Worm (Caenorhabditis elegans) whole organism, L1 larva: Measurements from ENCODE around the gene ari-2.

Experiments
- alr-1 ChIP-seq: fragments of 200-800 bp; sonication (Bioruptor generic); optimal IDR thresholded peaks from 2 replicates; lab custom pipeline; 2018; ENCODE audit warnings: borderline replicate concordance, mild to moderate bottlenecking, missing genetic modification characterization, missing compliant biosample characterization
- ces-1 ChIP-seq: fragments of 150-350 bp; optimal IDR thresholded peaks from 2 replicates; lab custom pipeline; 2014; ENCODE audit warnings: missing biosample characterization, missing genetic modification reagents, missing genetic modification characterization
- dpl-1 ChIP-seq, 3 experiments: fragments of 150-350 bp in 2 of 3; sonication (generic microtip) in 1 of 3; optimal IDR thresholded peaks; 2 replicates each; lab custom pipeline; 2014 to 2017; ENCODE audit warnings: missing biosample characterization in 3 of 3, missing genetic modification characterization in 3 of 3, missing genetic modification reagents in 3 of 3
- egl-27 ChIP-seq, 2 experiments: fragments of 150-350 bp in 1 of 2; sonication (generic microtip); optimal IDR thresholded peaks; 3 replicates each; lab custom pipeline; 2017 to 2018; ENCODE audit warnings: missing biosample characterization in 2 of 2, missing genetic modification characterization in 2 of 2, missing genetic modification reagents in 2 of 2
- fos-1 ChIP-seq: fragments of 150-350 bp; optimal IDR thresholded peaks from 2 replicates; lab custom pipeline; 2014; ENCODE audit warnings: missing biosample characterization, missing genetic modification characterization
- hlh-4 ChIP-seq: sonication (generic microtip); optimal IDR thresholded peaks from 2 replicates; lab custom pipeline; 2016; ENCODE audit warnings: mild to moderate bottlenecking, missing genetic modification characterization, missing compliant biosample characterization
- lin-39 ChIP-seq: fragments of 150-350 bp; optimal IDR thresholded peaks from 2 replicates; lab custom pipeline; 2014; ENCODE audit warnings: missing biosample characterization, missing genetic modification reagents, missing genetic modification characterization
- nhr-11 ChIP-seq: fragments of 150-350 bp; optimal IDR thresholded peaks from 2 replicates; lab custom pipeline; 2014; ENCODE audit warnings: missing biosample characterization, missing genetic modification characterization
- nhr-47 ChIP-seq: sonication (generic microtip); optimal IDR thresholded peaks from 2 replicates; lab custom pipeline; 2016; ENCODE audit warnings: mild to moderate bottlenecking, missing genetic modification characterization, moderate library complexity, missing compliant biosample characterization
- nhr-77 ChIP-seq: fragments of 150-350 bp; optimal IDR thresholded peaks from 2 replicates; lab custom pipeline; 2014; ENCODE audit warnings: missing biosample characterization, missing genetic modification characterization
- skn-1 ChIP-seq: fragments of 150-350 bp; optimal IDR thresholded peaks from 2 replicates; lab custom pipeline; 2014; ENCODE audit warnings: missing biosample characterization, missing genetic modification characterization
- snpc-4 ChIP-seq: fragments of 150-350 bp; optimal IDR thresholded peaks from 2 replicates; lab custom pipeline; 2014; ENCODE audit warnings: missing biosample characterization, missing genetic modification characterization
- xbp-1 ChIP-seq: sonication (generic microtip); optimal IDR thresholded peaks from 2 replicates; lab custom pipeline; 2016; ENCODE audit warnings: missing genetic modification characterization, missing compliant biosample characterization

DNA sequence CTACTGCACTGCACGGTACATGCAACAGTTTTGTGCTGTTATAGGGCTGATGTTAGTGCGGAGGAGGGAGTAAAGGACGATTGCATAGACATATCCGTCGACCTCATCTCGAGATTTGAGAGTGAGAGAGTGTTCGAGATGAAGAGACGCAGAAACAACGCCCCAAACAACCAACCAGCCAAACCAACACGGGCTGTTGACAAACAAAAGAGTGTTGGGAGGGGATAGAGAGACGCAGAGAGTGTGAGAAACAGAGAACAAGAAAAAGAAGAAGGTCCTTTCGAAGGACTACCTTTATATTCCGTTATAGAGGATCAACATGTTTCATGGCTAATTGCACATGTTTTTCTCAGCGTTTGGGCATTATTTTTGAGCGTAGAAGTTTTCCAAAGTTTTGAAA lies 49.4 kb downstream of the ari-2 start:
- TF ChIP-seq skn-1 (tag; lab: Kevin White, UChicago) (no peak), nhr-11 (tag; lab: Kevin White, UChicago) (no peak), alr-1 (tag; lab: Kevin White, UChicago) (no peak), egl-27 (tag; optimal IDR thresholded peaks at IDR 0.05; lab: Kevin White, UChicago) (no peak), nhr-77 (tag; lab: Kevin White, UChicago) (peak; percentile 54), lin-39 (tag; lab: Kevin White, UChicago) (no peak), hlh-4 (tag; lab: Kevin White, UChicago) (no peak), snpc-4 (tag; lab: Kevin White, UChicago) (no peak), xbp-1 (tag; lab: Kevin White, UChicago) (peak; percentile 19), nhr-47 (peak; percentile 52), fos-1 (tag; lab: Kevin White, UChicago) (no peak), dpl-1 (GFP tag; optimal IDR thresholded peaks at IDR 0.05; lab: Kevin White, UChicago) (peak in 1 of 3 experiments; percentile 3), ces-1 (GFP tag; lab: Kevin White, UChicago) (no peak)
